Fruit fly (Drosophila melanogaster) whole organism, embryonic: ENCODE results near the gene Vinc.

Source experiments
- Abd-B ChIP-seq: fragments of 200-800 bp; sonication (Bioruptor generic); optimal IDR thresholded peaks from 2 replicates; lab custom pipeline; 2018; ENCODE audit warnings: missing biosample characterization, mild to moderate bottlenecking, missing genetic modification characterization, moderate library complexity
- B-H2 ChIP-seq: fragments of 200-800 bp; sonication (Bioruptor generic); optimal IDR thresholded peaks from 2 replicates; lab custom pipeline; 2018; ENCODE audit warnings: missing biosample characterization, mild to moderate bottlenecking, missing genetic modification characterization
- CG1024 ChIP-seq: fragments of 200-800 bp; sonication (Bioruptor generic); IDR thresholded peaks from 2 replicates; pipeline ENCODE4 v1.3.6; 2022; ENCODE audit warnings: missing biosample characterization, missing genetic modification characterization
- CG10654 ChIP-seq: fragments of 200-800 bp; sonication (Bioruptor generic); optimal IDR thresholded peaks from 2 replicates; lab custom pipeline; 2016; ENCODE audit warnings: missing biosample characterization, missing genetic modification characterization
- CG14441 ChIP-seq: fragments of 200-800 bp; sonication (Bioruptor generic); IDR thresholded peaks from 2 replicates; pipeline ENCODE4 v1.3.6; 2022; ENCODE audit warnings: missing biosample characterization, missing genetic modification characterization
- CG14667 ChIP-seq: fragments of 200-800 bp; sonication (Bioruptor generic); IDR thresholded peaks from 2 replicates; pipeline ENCODE4 v1.3.6; 2022; ENCODE audit warnings: missing biosample characterization, missing genetic modification characterization
- CG16863 ChIP-seq: fragments of 200-800 bp; sonication (Bioruptor generic); optimal IDR thresholded peaks from 3 replicates; lab custom pipeline; 2016; ENCODE audit warnings: missing biosample characterization, missing genetic modification characterization
- CG17328 ChIP-seq: fragments of 200-800 bp; sonication (Bioruptor generic); IDR thresholded peaks from 2 replicates; pipeline ENCODE4 v1.3.6; 2022; ENCODE audit warnings: missing biosample characterization, missing genetic modification characterization
- CG17568 ChIP-seq: fragments of 200-800 bp; sonication (Bioruptor generic); optimal IDR thresholded peaks from 2 replicates; lab custom pipeline; 2018; ENCODE audit warnings: missing biosample characterization, mild to moderate bottlenecking, missing genetic modification characterization, moderate library complexity
- CG18262 ChIP-seq: fragments of 200-800 bp; optimal IDR thresholded peaks from 3 replicates; lab custom pipeline; 2019; ENCODE audit warnings: missing biosample characterization, mild to moderate bottlenecking, missing genetic modification characterization, moderate library complexity
- CG2875 ChIP-seq: fragments of 200-800 bp; sonication (Bioruptor generic); optimal IDR thresholded peaks from 2 replicates; lab custom pipeline; 2017; ENCODE audit warnings: missing biosample characterization, mild to moderate bottlenecking, missing genetic modification characterization, missing genetic modification reagents
- CG2889 ChIP-seq: fragments of 200-800 bp; sonication (Bioruptor generic); IDR thresholded peaks from 3 replicates; pipeline ENCODE4 v1.3.6; 2022; ENCODE audit warnings: missing biosample characterization, missing genetic modification characterization
- CG31388 ChIP-seq: fragments of 200-800 bp; sonication (Bioruptor generic); optimal IDR thresholded peaks from 2 replicates; lab custom pipeline; 2016; ENCODE audit warnings: missing biosample characterization, missing genetic modification characterization
- CG3407 ChIP-seq: fragments of 200-800 bp; sonication (Bioruptor generic); optimal IDR thresholded peaks from 2 replicates; lab custom pipeline; 2018; ENCODE audit warnings: missing biosample characterization, mild to moderate bottlenecking, missing genetic modification characterization
- CG34422 ChIP-seq: fragments of 200-800 bp; sonication (Bioruptor generic); IDR thresholded peaks from 3 replicates; pipeline ENCODE4 v1.3.6; 2022; ENCODE audit warnings: missing biosample characterization, missing genetic modification characterization
- CG5180 ChIP-seq: fragments of 200-800 bp; sonication (Bioruptor generic); optimal IDR thresholded peaks from 3 replicates; lab custom pipeline; 2017; ENCODE audit warnings: missing biosample characterization, missing genetic modification characterization, mild to moderate bottlenecking, moderate library complexity, missing genetic modification reagents
- CG8089 ChIP-seq: fragments of 200-800 bp; sonication (Bioruptor generic); optimal IDR thresholded peaks from 3 replicates; lab custom pipeline; 2016; ENCODE audit warnings: missing biosample characterization, missing genetic modification characterization
- CG8290 ChIP-seq, 3 experiments: fragments of 200-800 bp; sonication (Bioruptor generic); optimal IDR thresholded peaks; 2 replicates each; lab custom pipeline; 2016 to 2019; ENCODE audit warnings: missing biosample characterization in 3 of 3, missing genetic modification characterization in 3 of 3, mild to moderate bottlenecking in 2 of 3, moderate library complexity in 1 of 3
- D ChIP-seq, 2 experiments: fragments of 200-800 bp in 1 of 2; fragments of >200 bp in 1 of 2; sonication (Bioruptor generic) in 1 of 2; optimal IDR thresholded peaks; 2 replicates in 1 of 2; 3 replicates in 1 of 2; lab custom pipeline; 2017; ENCODE audit warnings: mild to moderate bottlenecking in 1 of 2, missing biosample characterization in 1 of 2, missing genetic modification characterization in 1 of 2, missing genetic modification reagents in 1 of 2
- D19B ChIP-seq: fragments of 200-800 bp; sonication (Bioruptor generic); optimal IDR thresholded peaks from 2 replicates; lab custom pipeline; 2017; ENCODE audit warnings: missing biosample characterization, mild to moderate bottlenecking, missing genetic modification characterization
- Eip74EF ChIP-seq, 2 experiments: fragments of 200-800 bp in 1 of 2; fragments of >200 bp in 1 of 2; sonication (Bioruptor generic) in 1 of 2; optimal IDR thresholded peaks; 2 replicates each; lab custom pipeline; 2017 to 2019; ENCODE audit warnings: missing biosample characterization in 2 of 2, missing genetic modification characterization in 2 of 2, mild to moderate bottlenecking in 1 of 2, moderate library complexity in 1 of 2
- HLH3B ChIP-seq: fragments of 200-800 bp; sonication (Bioruptor generic); IDR thresholded peaks from 2 replicates; pipeline ENCODE4 v1.3.6; 2022; ENCODE audit warnings: missing biosample characterization, missing genetic modification characterization
- Hr3 ChIP-seq: fragments of 200-800 bp; sonication (Bioruptor generic); optimal IDR thresholded peaks from 3 replicates; lab custom pipeline; 2016; ENCODE audit warnings: missing biosample characterization, missing genetic modification characterization
- NC2β ChIP-seq: fragments of 200-800 bp; sonication (Bioruptor generic); optimal IDR thresholded peaks from 2 replicates; lab custom pipeline; 2016; ENCODE audit warnings: missing biosample characterization, missing genetic modification characterization
- Oli ChIP-seq: fragments of 200-800 bp; sonication (Bioruptor generic); optimal IDR thresholded peaks from 2 replicates; lab custom pipeline; 2018; ENCODE audit warnings: missing biosample characterization, mild to moderate bottlenecking, missing genetic modification characterization, moderate library complexity
- Optix ChIP-seq: fragments of 200-800 bp; sonication (Bioruptor generic); IDR thresholded peaks from 3 replicates; pipeline ENCODE4 v1.3.6; 2022; ENCODE audit warnings: missing biosample characterization, missing genetic modification characterization
- Ptx1 ChIP-seq: fragments of 200-800 bp; sonication (Bioruptor generic); IDR thresholded peaks from 2 replicates; pipeline ENCODE4 v1.3.6; 2022; ENCODE audit warnings: missing biosample characterization, missing genetic modification characterization
- Trl ChIP-seq, 3 experiments: fragments of >200 bp in 2 of 3; fragments of 200-800 bp in 1 of 3; sonication (Bioruptor generic) in 1 of 3; optimal IDR thresholded peaks; 2 replicates in 1 of 3; 3 replicates in 2 of 3; lab custom pipeline; 2016 to 2017; ENCODE audit warnings: missing biosample characterization in 1 of 3, missing genetic modification characterization in 1 of 3
- Xrp1 ChIP-seq: fragments of 200-800 bp; sonication (Bioruptor generic); IDR thresholded peaks from 2 replicates; pipeline ENCODE4 v1.3.6; 2022; ENCODE audit warnings: missing biosample characterization, missing genetic modification characterization
- az2 ChIP-seq: fragments of 200-800 bp; sonication (Bioruptor generic); optimal IDR thresholded peaks from 3 replicates; lab custom pipeline; 2016; ENCODE audit warnings: missing biosample characterization, missing genetic modification characterization
- bigmax ChIP-seq: fragments of 200-800 bp; sonication (Bioruptor generic); optimal IDR thresholded peaks from 2 replicates; lab custom pipeline; 2018; ENCODE audit warnings: missing biosample characterization, mild to moderate bottlenecking, missing genetic modification characterization
- crol ChIP-seq: fragments of 200-800 bp; sonication (Bioruptor generic); IDR thresholded peaks from 2 replicates; pipeline ENCODE4 v1.3.6; 2022; ENCODE audit warnings: missing biosample characterization, missing genetic modification characterization
- dimm ChIP-seq: fragments of 200-800 bp; sonication (Bioruptor generic); IDR thresholded peaks from 2 replicates; pipeline ENCODE4 v1.3.6; 2022; ENCODE audit warnings: missing biosample characterization, missing genetic modification characterization
- dmrt99B ChIP-seq: fragments of 200-800 bp; sonication (Bioruptor generic); optimal IDR thresholded peaks from 2 replicates; lab custom pipeline; 2018; ENCODE audit warnings: missing biosample characterization, mild to moderate bottlenecking, missing genetic modification characterization, moderate library complexity
- fd96Cb ChIP-seq: fragments of 200-800 bp; sonication (Bioruptor generic); optimal IDR thresholded peaks from 2 replicates; lab custom pipeline; 2018; ENCODE audit warnings: missing biosample characterization, mild to moderate bottlenecking, missing genetic modification characterization, moderate library complexity
- gcm ChIP-seq: fragments of 200-800 bp; sonication (Bioruptor generic); optimal IDR thresholded peaks from 2 replicates; lab custom pipeline; 2019; ENCODE audit warnings: missing biosample characterization, mild to moderate bottlenecking, missing genetic modification characterization, moderate library complexity
- gsb-n ChIP-seq: fragments of 200-800 bp; sonication (Bioruptor generic); optimal IDR thresholded peaks from 3 replicates; lab custom pipeline; 2018; ENCODE audit warnings: missing biosample characterization, mild to moderate bottlenecking, missing genetic modification characterization
- ind ChIP-seq: fragments of 200-800 bp; sonication (Bioruptor generic); optimal IDR thresholded peaks from 3 replicates; lab custom pipeline; 2016; ENCODE audit warnings: missing biosample characterization, missing genetic modification characterization
- klu ChIP-seq: fragments of 200-800 bp; sonication (Bioruptor generic); IDR thresholded peaks from 2 replicates; pipeline ENCODE4 v1.3.6; 2022; ENCODE audit warnings: missing biosample characterization, missing genetic modification characterization
- oc ChIP-seq: fragments of 200-800 bp; sonication (Bioruptor generic); optimal IDR thresholded peaks from 2 replicates; lab custom pipeline; 2018; ENCODE audit warnings: missing biosample characterization, mild to moderate bottlenecking, missing genetic modification characterization, moderate library complexity
- pan ChIP-seq, 4 experiments: fragments of >200 bp in 3 of 4; fragments of 200-800 bp in 1 of 4; sonication (Bioruptor generic) in 1 of 4; optimal IDR thresholded peaks in 3 of 4; IDR thresholded peaks in 1 of 4; 2 replicates each; pipeline versions ENCODE4 v1.3.6 to Lab custom; 2017 to 2022; ENCODE audit warnings: missing biosample characterization in 2 of 4, missing genetic modification characterization in 2 of 4, mixed read lengths in 1 of 4
- pfk ChIP-seq: fragments of 200-800 bp; sonication (Bioruptor generic); optimal IDR thresholded peaks from 2 replicates; lab custom pipeline; 2018; ENCODE audit warnings: missing biosample characterization, mild to moderate bottlenecking, missing genetic modification characterization, moderate library complexity
- prd ChIP-seq, 3 experiments: fragments of >200 bp in 2 of 3; fragments of 200-800 bp in 1 of 3; sonication (Bioruptor generic) in 1 of 3; optimal IDR thresholded peaks in 2 of 3; IDR thresholded peaks in 1 of 3; 2 replicates in 2 of 3; 3 replicates in 1 of 3; pipeline versions ENCODE4 v1.3.6 to Lab custom; 2017 to 2022; ENCODE audit warnings: missing biosample characterization in 1 of 3, missing genetic modification characterization in 1 of 3
- tgo ChIP-seq: fragments of 200-800 bp; sonication (Bioruptor generic); IDR thresholded peaks from 3 replicates; pipeline ENCODE4 v1.3.6; 2022; ENCODE audit warnings: missing biosample characterization, missing genetic modification characterization
- tup ChIP-seq: fragments of 200-800 bp; sonication (Bioruptor generic); optimal IDR thresholded peaks from 2 replicates; lab custom pipeline; 2016; ENCODE audit warnings: missing biosample characterization, mild to moderate bottlenecking, missing genetic modification characterization, moderate library complexity
- wor ChIP-seq: fragments of 200-800 bp; sonication (Bioruptor generic); IDR thresholded peaks from 2 replicates; pipeline ENCODE4 v1.3.6; 2022; ENCODE audit warnings: missing biosample characterization, missing genetic modification characterization
- yki ChIP-seq: fragments of >200 bp; optimal IDR thresholded peaks from 3 replicates; lab custom pipeline; 2018

Gene Vinc

dm6 chrX:2166129-2166528 is 56.2 kb downstream of the Vinc start (continued):
- TF ChIP-seq CG8290 (GFP tag; optimal IDR thresholded peaks at IDR 0.05; lab: Kevin White, UChicago), result no peak
- peak in 1 of 2 experiments; percentile 46 for TF ChIP-seq CG8290 (tag; optimal IDR thresholded peaks at IDR 0.05; lab: Kevin White, UChicago)
- no peak for TF ChIP-seq pan (optimal IDR thresholded peaks at IDR 0.05; lab: Kevin White, UChicago)
- peak in 1 of 2 experiments; percentile 47 for TF ChIP-seq pan (GFP tag; optimal IDR thresholded peaks at IDR 0.05 in 1 of 2, IDR thresholded peaks at IDR 0.05 in 1 of 2)
- peak; percentile 82 for TF ChIP-seq CG17328 (GFP tag; lab: Robert Waterston, UW)
- TF ChIP-seq CG18262 (tag; lab: Kevin White, UChicago), result peak; percentile 36
- TF ChIP-seq bigmax (GFP tag; lab: Kevin White, UChicago), result no peak
- TF ChIP-seq CG14667 (GFP tag; lab: Robert Waterston, UW), result peak; percentile 29; the same call in 1 of the 2 replicates
- TF ChIP-seq gcm (GFP tag; lab: Kevin White, UChicago), result no peak
- no peak for TF ChIP-seq crol (GFP tag; lab: Robert Waterston, UW)
- TF ChIP-seq CG3407 (GFP tag; lab: Kevin White, UChicago), result peak; percentile 13
- no peak for TF ChIP-seq B-H2 (GFP tag; lab: Kevin White, UChicago)
- no peak for TF ChIP-seq Abd-B (GFP tag; lab: Kevin White, UChicago)
- TF ChIP-seq CG17568, result no peak
- peak; percentile 38 for TF ChIP-seq CG8089 (GFP tag; lab: Kevin White, UChicago)
- TF ChIP-seq Eip74EF (GFP tag; optimal IDR thresholded peaks at IDR 0.05; lab: Kevin White, UChicago), result peak in 1 of 2 experiments; percentile 42
- no peak for TF ChIP-seq D (optimal IDR thresholded peaks at IDR 0.05; lab: Kevin White, UChicago)
- TF ChIP-seq D (GFP tag; optimal IDR thresholded peaks at IDR 0.05; lab: Kevin White, UChicago), result peak; percentile 22
- TF ChIP-seq yki (lab: Kevin White, UChicago), result no peak
- TF ChIP-seq Oli, result peak; percentile 46
- TF ChIP-seq Ptx1, result 0 out of 2 replicates have a peak, but pooled peaks have one; percentile 14
- peak; percentile 48; the same call in 1 of the 2 replicates for TF ChIP-seq Xrp1 (GFP tag; lab: Robert Waterston, UW)
- peak; percentile 47; the same call in 1 of the 2 replicates for TF ChIP-seq CG1024 (GFP tag; lab: Robert Waterston, UW)
- peak; percentile 74 for TF ChIP-seq wor (GFP tag; lab: Robert Waterston, UW)
- peak; percentile 49 for TF ChIP-seq az2 (GFP tag; lab: Kevin White, UChicago)
- peak; percentile 43; the same call in 1 of the 2 replicates for TF ChIP-seq dimm (GFP tag; lab: Robert Waterston, UW)
- 0 out of 3 replicates have a peak, but pooled peaks have one; percentile 15 for TF ChIP-seq CG34422
- peak; percentile 34 for TF ChIP-seq CG16863 (GFP tag; lab: Kevin White, UChicago)
- TF ChIP-seq CG5180, result no peak
- TF ChIP-seq HLH3B, result peak; percentile 83
- TF ChIP-seq tup, result no peak
- no peak for TF ChIP-seq klu (GFP tag; lab: Robert Waterston, UW)
- TF ChIP-seq CG2875 (GFP tag; lab: Kevin White, UChicago), result peak; percentile 41
- TF ChIP-seq tgo (GFP tag; lab: Robert Waterston, UW), result 0 out of 3 replicates have a peak, but pooled peaks have one; percentile 26
- TF ChIP-seq ind, result peak; percentile 36
- TF ChIP-seq prd (optimal IDR thresholded peaks at IDR 0.05; lab: Kevin White, UChicago), result no peak
- TF ChIP-seq prd (GFP tag; IDR thresholded peaks at IDR 0.05; lab: Robert Waterston, UW), result peak; percentile 78; the same call in 2 of the 3 replicates
- TF ChIP-seq Hr3 (GFP tag; lab: Kevin White, UChicago), result peak; percentile 42
- no peak for TF ChIP-seq Trl (optimal IDR thresholded peaks at IDR 0.05; lab: Kevin White, UChicago)
- TF ChIP-seq Trl (GFP tag; optimal IDR thresholded peaks at IDR 0.05; lab: Kevin White, UChicago), result no peak
- TF ChIP-seq CG10654, result no peak
- TF ChIP-seq D19B (GFP tag; lab: Kevin White, UChicago), result no peak
- TF ChIP-seq NC2β (GFP tag; lab: Kevin White, UChicago), result peak; percentile 35
- 0 out of 2 replicates have a peak, but pooled peaks have one; percentile 14 for TF ChIP-seq CG14441 (GFP tag; lab: Robert Waterston, UW)
- TF ChIP-seq pfk, result no peak
- peak; percentile 37 for TF ChIP-seq oc
- peak; percentile 18 for TF ChIP-seq gsb-n (tag; lab: Kevin White, UChicago)
- TF ChIP-seq CG2889, result 0 out of 3 replicates have a peak, but pooled peaks have one; percentile 15
- peak; percentile 65; the same call in 2 of the 3 replicates for TF ChIP-seq Optix (GFP tag; lab: Robert Waterston, UW)
- peak; percentile 74 for TF ChIP-seq dmrt99B (tag; lab: Kevin White, UChicago)
- TF ChIP-seq fd96Cb (tag; lab: Kevin White, UChicago), result peak; percentile 51
- TF ChIP-seq CG31388 (GFP tag; lab: Kevin White, UChicago), result no peak
